Worm (Caenorhabditis elegans): ENCODE results near the gene F41F3.9.

The F41F3.9 gene

DNA sequence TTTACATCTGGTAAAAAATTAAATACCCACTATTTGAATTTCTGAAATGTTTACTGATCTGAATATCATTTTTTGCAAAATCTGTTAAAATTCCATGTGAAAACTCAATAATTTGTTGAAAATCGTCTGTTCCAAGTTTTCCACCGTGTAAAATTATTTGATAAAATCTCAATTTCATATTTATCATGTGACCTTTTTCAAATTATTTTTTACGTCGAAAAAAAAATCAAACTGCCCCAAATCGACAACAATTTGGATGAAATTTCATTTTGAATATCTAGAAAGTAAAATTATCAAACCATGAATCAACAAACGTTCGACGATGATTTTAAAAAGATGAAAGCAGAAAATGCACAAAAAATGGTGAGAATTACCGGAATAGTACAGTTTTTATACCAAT is at the start of gene F41F3.9:
Gene F41F3.9 (plus strand): TSS at position 301 of the 400 bp plus-strand sequence.
- TF ChIP-seq F49E8.2 (tag; optimal IDR thresholded peaks at IDR 0.05; ENCODE audit: borderline replicate concordance) (no peak), hlh-11 (tag; optimal IDR thresholded peaks at IDR 0.05) (no peak), unc-39 (tag; optimal IDR thresholded peaks at IDR 0.05) (no peak), mxl-2 (GFP tag; conservative IDR thresholded peaks at IDR 0.05) (no peak), ceh-62 (tag; optimal IDR thresholded peaks at IDR 0.05) (no peak), fkh-10 (GFP tag; optimal IDR thresholded peaks at IDR 0.05) (no peak), tag-97 (GFP tag; IDR thresholded peaks at IDR 0.05) (no peak), nhr-237 (tag; optimal IDR thresholded peaks at IDR 0.05) (no peak), jun-1 (tag; optimal IDR thresholded peaks at IDR 0.05) (no peak), fos-1 (tag; optimal IDR thresholded peaks at IDR 0.05) (no peak), arid-1 (GFP tag; conservative IDR thresholded peaks at IDR 0.05) (no peak), zfp-2 (tag; optimal IDR thresholded peaks at IDR 0.05) (no peak), nhr-25 (tag; optimal IDR thresholded peaks at IDR 0.05; ENCODE audit: borderline replicate concordance, insufficient read depth) (no peak)

- TF ChIP-seq ZK546.5 (tag; optimal IDR thresholded peaks at IDR 0.05) (no peak), vab-7 (GFP tag; IDR thresholded peaks at IDR 0.05) (no peak), Y5F2A.4 (GFP tag; optimal IDR thresholded peaks at IDR 0.05) (no peak), zag-1 (tag; optimal IDR thresholded peaks at IDR 0.05) (no peak), Y75B8A.6 (GFP tag; IDR thresholded peaks at IDR 0.05) (no peak), egl-27 (tag; optimal IDR thresholded peaks at IDR 0.05) (no peak), jun-1 (tag; optimal IDR thresholded peaks at IDR 0.05) (no peak), fkh-10 (GFP tag; optimal IDR thresholded peaks at IDR 0.05) (no peak), madf-5 (GFP tag; IDR thresholded peaks at IDR 0.05) (0 out of 4 replicates have a peak, but pooled peaks of 1 of the 2 experiments have one; percentile 41)
These were observed 48.4 kb upstream of the F41F3.9 start, which contains the start of gene txt-6 for ce11 chrV:4606828-4607227. Gene txt-6, minus strand, starts transcription at chrV:4606928.

ce11 chrV:4615802-4616201 is 39.5 kb upstream of the F41F3.9 start, which contains the start of the genes Y61A9LA.10 and F54D11.4:
Gene Y61A9LA.10, minus strand, starts transcription at chrV:4615817.
Gene F54D11.4, plus strand, starts transcription at chrV:4616151.
- peak; percentile 66 for TF ChIP-seq mep-1 (tag; optimal IDR thresholded peaks at IDR 0.05)
- TF ChIP-seq ceh-82 (tag; optimal IDR thresholded peaks at IDR 0.05) = no peak
- TF ChIP-seq unc-62 (GFP tag; optimal IDR thresholded peaks at IDR 0.05 in 1 of 2) = no peak
- no peak for TF ChIP-seq unc-62 (tag; optimal IDR thresholded peaks at IDR 0.05)
- TF ChIP-seq lin-15B (tag; optimal IDR thresholded peaks at IDR 0.05) = no peak
- no peak for TF ChIP-seq zip-11 (GFP tag; IDR thresholded peaks at IDR 0.05)
- TF ChIP-seq zag-1 (tag; optimal IDR thresholded peaks at IDR 0.05) = no peak
- no peak for TF ChIP-seq pha-4 (GFP tag; IDR thresholded peaks at IDR 0.05)
- no peak for TF ChIP-seq pha-4 (tag; optimal IDR thresholded peaks at IDR 0.05)
- no peak for TF ChIP-seq pqm-1 (tag; optimal IDR thresholded peaks at IDR 0.05)
- TF ChIP-seq daf-8 (GFP tag; IDR thresholded peaks at IDR 0.05) = no peak
- no peak for TF ChIP-seq attf-4 (tag; optimal IDR thresholded peaks at IDR 0.05)
- TF ChIP-seq gei-8 (GFP tag; optimal IDR thresholded peaks at IDR 0.05) = no peak
- TF ChIP-seq mxl-2 (GFP tag; conservative IDR thresholded peaks at IDR 0.05) = no peak
- TF ChIP-seq ctbp-1 (GFP tag; IDR thresholded peaks at IDR 0.05) = no peak
- TF ChIP-seq F44E2.7 (GFP tag; IDR thresholded peaks at IDR 0.05) = no peak
- no peak for TF ChIP-seq duxl-1 (tag; optimal IDR thresholded peaks at IDR 0.05; ENCODE audit: poor library complexity)
- TF ChIP-seq ceh-44 (GFP tag; IDR thresholded peaks at IDR 0.05) = no peak
- no peak for TF ChIP-seq mxl-3 (GFP tag; optimal IDR thresholded peaks at IDR 0.05)
- TF ChIP-seq Y105C5A.15 (GFP tag; IDR thresholded peaks at IDR 0.05) = no peak
- TF ChIP-seq nhr-25 (tag; optimal IDR thresholded peaks at IDR 0.05; ENCODE audit: borderline replicate concordance, insufficient read depth) = no peak
- TF ChIP-seq lin-13 (GFP tag; optimal IDR thresholded peaks at IDR 0.05) = no peak
- TF ChIP-seq nhr-42 (GFP tag; IDR thresholded peaks at IDR 0.05) = no peak
- TF ChIP-seq ZK337.2 (GFP tag; IDR thresholded peaks at IDR 0.05) = no peak
- peak in 1 of 2 experiments; percentile 83 for TF ChIP-seq lsy-2 (tag; optimal IDR thresholded peaks at IDR 0.05)
- TF ChIP-seq F49E8.2 (tag; optimal IDR thresholded peaks at IDR 0.05; ENCODE audit: borderline replicate concordance) = no peak
- no peak for TF ChIP-seq jun-1 (tag; optimal IDR thresholded peaks at IDR 0.05)
- TF ChIP-seq php-3 (GFP tag; IDR thresholded peaks at IDR 0.05) = no peak
- peak; percentile 72 for TF ChIP-seq dpl-1 (GFP tag; optimal IDR thresholded peaks at IDR 0.05)
- peak; percentile 52 for TF ChIP-seq dve-1 (tag; optimal IDR thresholded peaks at IDR 0.05; ENCODE audit: insufficient read depth)
- no peak for TF ChIP-seq fkh-10 (GFP tag; optimal IDR thresholded peaks at IDR 0.05)
- peak; percentile 52 for TF ChIP-seq nhr-77 (tag; optimal IDR thresholded peaks at IDR 0.05)
- TF ChIP-seq lin-38 (GFP tag; IDR thresholded peaks at IDR 0.05) = peak; percentile 69
- TF ChIP-seq ceh-62 (tag; optimal IDR thresholded peaks at IDR 0.05) = no peak
- TF ChIP-seq spr-1 (tag; optimal IDR thresholded peaks at IDR 0.05) = no peak
